Fruit fly (Drosophila melanogaster): Measurements from ENCODE around the gene CG7768.

CG7768 gene

dm6 chr3L:14253455-14253854, 35.5 kb downstream of the CG7768 start (continued):
- no peak for TF ChIP-seq B-H1 (GFP tag; IDR thresholded peaks at IDR 0.05)
- TF ChIP-seq Ets65A (GFP tag) = peak; percentile 78
- TF ChIP-seq caup (GFP tag; optimal IDR thresholded peaks at IDR 0.05; ENCODE audit: severe bottlenecking) = no peak
- TF ChIP-seq sim (GFP tag; IDR thresholded peaks at IDR 0.05) = no peak
- no peak for TF ChIP-seq fd96Cb (tag; optimal IDR thresholded peaks at IDR 0.05)
- TF ChIP-seq tx (GFP tag; optimal IDR thresholded peaks at IDR 0.05) = no peak
- no peak for TF ChIP-seq Nf-YB (GFP tag; optimal IDR thresholded peaks at IDR 0.05)
- no peak for TF ChIP-seq CG17802 (tag; optimal IDR thresholded peaks at IDR 0.05)
- no peak for TF ChIP-seq peb (GFP tag; IDR thresholded peaks at IDR 0.05)
- no peak for TF ChIP-seq CG3407 (GFP tag; optimal IDR thresholded peaks at IDR 0.05)
- TF ChIP-seq Bdp1 (GFP tag; optimal IDR thresholded peaks at IDR 0.05) = no peak
- TF ChIP-seq ap (GFP tag; IDR thresholded peaks at IDR 0.05) = no peak
- no peak for TF ChIP-seq bab2 (GFP tag; optimal IDR thresholded peaks at IDR 0.05)
- TF ChIP-seq CG9727 (GFP tag; optimal IDR thresholded peaks at IDR 0.05) = no peak
- no peak for TF ChIP-seq CG32532 (GFP tag; IDR thresholded peaks at IDR 0.05)
- TF ChIP-seq CG15479 (GFP tag; optimal IDR thresholded peaks at IDR 0.05) = no peak
- no peak for TF ChIP-seq Jarid2 (GFP tag; optimal IDR thresholded peaks at IDR 0.05)
- no peak for TF ChIP-seq CG15696 (tag; optimal IDR thresholded peaks at IDR 0.05)
- TF ChIP-seq CG7786 (GFP tag; optimal IDR thresholded peaks at IDR 0.05) = no peak
- TF ChIP-seq CG30403 (GFP tag; optimal IDR thresholded peaks at IDR 0.05) = no peak
- no peak for TF ChIP-seq CG4820 (GFP tag; optimal IDR thresholded peaks at IDR 0.05)
- no peak for TF ChIP-seq CTCF (GFP tag; optimal IDR thresholded peaks at IDR 0.05)
- peak; percentile 10 for TF ChIP-seq CG7839 (tag; optimal IDR thresholded peaks at IDR 0.05)
- no peak for TF ChIP-seq Rx (GFP tag; IDR thresholded peaks at IDR 0.05)
- no peak for TF ChIP-seq ato (GFP tag; IDR thresholded peaks at IDR 0.05; ENCODE audit: partially characterized antibody)
- no peak for TF ChIP-seq br (optimal IDR thresholded peaks at IDR 0.05)
- no peak for TF ChIP-seq toy (GFP tag; IDR thresholded peaks at IDR 0.05)
- no peak for TF ChIP-seq chinmo (GFP tag; IDR thresholded peaks at IDR 0.05; ENCODE audit: partially characterized antibody)
- TF ChIP-seq Gug (GFP tag; IDR thresholded peaks at IDR 0.05) = no peak
- peak; percentile 74 for TF ChIP-seq Drgx (GFP tag; IDR thresholded peaks at IDR 0.05)
- no peak for TF ChIP-seq CG12769 (tag; optimal IDR thresholded peaks at IDR 0.05)
- TF ChIP-seq CG15073 (GFP tag; optimal IDR thresholded peaks at IDR 0.05) = no peak
- TF ChIP-seq CG7745 (tag; optimal IDR thresholded peaks at IDR 0.05) = no peak
- no peak for TF ChIP-seq knrl (GFP tag; IDR thresholded peaks at IDR 0.05; ENCODE audit: partially characterized antibody)
- TF ChIP-seq CG34224 (GFP tag; IDR thresholded peaks at IDR 0.05; ENCODE audit: partially characterized antibody) = no peak
- TF ChIP-seq BEAF-32 (GFP tag; optimal IDR thresholded peaks at IDR 0.05) = no peak
- TF ChIP-seq CG30431 (GFP tag; optimal IDR thresholded peaks at IDR 0.05) = no peak
- no peak for TF ChIP-seq D (optimal IDR thresholded peaks at IDR 0.05)
- no peak for TF ChIP-seq D (GFP tag; optimal IDR thresholded peaks at IDR 0.05)
- TF ChIP-seq CG6683 (GFP tag; optimal IDR thresholded peaks at IDR 0.05) = no peak
- no peak for TF ChIP-seq hbn (GFP tag; IDR thresholded peaks at IDR 0.05; ENCODE audit: partially characterized antibody)
- no peak for TF ChIP-seq rib (GFP tag; IDR thresholded peaks at IDR 0.05)
- no peak for TF ChIP-seq crp (GFP tag; optimal IDR thresholded peaks at IDR 0.05)
- no peak for TF ChIP-seq CG10979 (tag; optimal IDR thresholded peaks at IDR 0.05)
- no peak for TF ChIP-seq Sry-β (GFP tag; optimal IDR thresholded peaks at IDR 0.05)
- TF ChIP-seq pros (GFP tag; optimal IDR thresholded peaks at IDR 0.05) = no peak
- TF ChIP-seq lbe (GFP tag; optimal IDR thresholded peaks at IDR 0.05) = no peak
- no peak for TF ChIP-seq D19A (tag; optimal IDR thresholded peaks at IDR 0.05)
- TF ChIP-seq CG3995 (GFP tag; optimal IDR thresholded peaks at IDR 0.05) = no peak
- peak; percentile 25 for TF ChIP-seq gem (tag; optimal IDR thresholded peaks at IDR 0.05)
- no peak for TF ChIP-seq sd (tag; optimal IDR thresholded peaks at IDR 0.05)
- no peak for TF ChIP-seq disco-r (GFP tag; optimal IDR thresholded peaks at IDR 0.05)

Measured in whole organism, embryonic.